Worm (Caenorhabditis elegans) whole organism, L4 larva: ENCODE results near the gene B0294.3.

Experiments
- F10B5.3 ChIP-seq: sonication (generic microtip); optimal IDR thresholded peaks from 2 replicates; lab custom pipeline; 2016; ENCODE audit warnings: mild to moderate bottlenecking, missing genetic modification characterization, missing compliant biosample characterization
- R02D3.7 ChIP-seq: fragments of 150-350 bp; sonication (generic microtip); optimal IDR thresholded peaks from 3 replicates; lab custom pipeline; 2014; ENCODE audit warnings: missing biosample characterization, missing genetic modification characterization
- T20F7.1 ChIP-seq: fragments of 200-800 bp; sonication (Bioruptor generic); optimal IDR thresholded peaks from 2 replicates; lab custom pipeline; 2018; ENCODE audit warnings: mild to moderate bottlenecking, missing genetic modification characterization, missing compliant biosample characterization
- Y105C5A.15 ChIP-seq: fragments of 200-800 bp; sonication (Bioruptor generic); IDR thresholded peaks from 2 replicates; pipeline ENCODE4 v1.3.6; 2022; ENCODE audit warnings: missing genetic modification characterization, missing compliant biosample characterization
- Y48G9A.11 ChIP-seq: fragments of 200-800 bp; sonication (Bioruptor generic); IDR thresholded peaks from 2 replicates; pipeline ENCODE4 v1.3.6; 2022; ENCODE audit warnings: missing genetic modification reagents, missing genetic modification characterization, missing compliant biosample characterization
- Y75B8A.6 ChIP-seq: fragments of 200-800 bp; sonication (Bioruptor generic); IDR thresholded peaks from 2 replicates; pipeline ENCODE4 v1.3.6; 2022; ENCODE audit warnings: missing genetic modification reagents, missing genetic modification characterization, missing compliant biosample characterization
- ZK337.2 ChIP-seq: fragments of 200-800 bp; sonication (Bioruptor generic); IDR thresholded peaks from 2 replicates; pipeline ENCODE4 v1.3.6; 2022; ENCODE audit warnings: missing genetic modification reagents, missing genetic modification characterization, missing compliant biosample characterization
- ZK546.5 ChIP-seq, 2 experiments: sonication (generic microtip); optimal IDR thresholded peaks; 2 replicates each; lab custom pipeline; 2017; ENCODE audit warnings: missing biosample characterization in 2 of 2, missing genetic modification characterization in 2 of 2
- ama-1 ChIP-seq: fragments of 150-350 bp; optimal IDR thresholded peaks from 2 replicates; lab custom pipeline; 2014; ENCODE audit warnings: inconsistent platforms, mixed read lengths
- arid-1 ChIP-seq: fragments of 200-800 bp; sonication (Bioruptor generic); conservative IDR thresholded peaks from 2 replicates; pipeline ENCODE4 v1.3.6; 2022; ENCODE audit warnings: missing genetic modification reagents, missing genetic modification characterization, missing compliant biosample characterization
- attf-4 ChIP-seq: sonication (generic microtip); optimal IDR thresholded peaks from 3 replicates; lab custom pipeline; 2017; ENCODE audit warnings: missing biosample characterization, missing genetic modification characterization
- ceh-28 ChIP-seq: fragments of 150-350 bp; optimal IDR thresholded peaks from 2 replicates; lab custom pipeline; 2014; ENCODE audit warnings: missing biosample characterization, missing genetic modification reagents, missing genetic modification characterization
- ceh-44 ChIP-seq: fragments of 200-800 bp; sonication (Bioruptor generic); IDR thresholded peaks from 2 replicates; pipeline ENCODE4 v1.3.6; 2022; ENCODE audit warnings: missing genetic modification reagents, missing genetic modification characterization, missing compliant biosample characterization
- ceh-62 ChIP-seq: sonication (generic microtip); optimal IDR thresholded peaks from 2 replicates; lab custom pipeline; 2017; ENCODE audit warnings: missing biosample characterization, missing genetic modification characterization
- ceh-82 ChIP-seq: sonication (generic microtip); optimal IDR thresholded peaks from 2 replicates; lab custom pipeline; 2017; ENCODE audit warnings: missing biosample characterization, missing genetic modification characterization
- daf-12 ChIP-seq: fragments of 150-350 bp; optimal IDR thresholded peaks from 2 replicates; lab custom pipeline; 2014; ENCODE audit warnings: missing biosample characterization, missing genetic modification reagents, missing genetic modification characterization
- daf-19 ChIP-seq: fragments of 200-800 bp; sonication (Bioruptor generic); conservative IDR thresholded peaks from 2 replicates; pipeline ENCODE4 v1.3.6; 2022; ENCODE audit warnings: missing genetic modification characterization, missing compliant biosample characterization
- dmd-6 ChIP-seq: fragments of 200-800 bp; sonication (Bioruptor generic); IDR thresholded peaks from 2 replicates; pipeline ENCODE4 v1.3.6; 2022; ENCODE audit warnings: missing genetic modification reagents, missing genetic modification characterization, missing compliant biosample characterization
- dve-1 ChIP-seq: sonication (generic microtip); optimal IDR thresholded peaks from 2 replicates; lab custom pipeline; 2017; ENCODE audit warnings: antibody characterized with exemption, mild to moderate bottlenecking, missing genetic modification characterization, missing compliant biosample characterization; ENCODE audit not compliant: insufficient read depth
- fos-1 ChIP-seq: fragments of 150-350 bp; optimal IDR thresholded peaks from 2 replicates; lab custom pipeline; 2014; ENCODE audit warnings: missing biosample characterization, missing genetic modification characterization
- hlh-11 ChIP-seq: fragments of 200-800 bp; sonication (Bioruptor generic); optimal IDR thresholded peaks from 2 replicates; lab custom pipeline; 2018; ENCODE audit warnings: mild to moderate bottlenecking, missing genetic modification characterization, missing compliant biosample characterization
- jun-1 ChIP-seq: fragments of 150-350 bp; optimal IDR thresholded peaks from 2 replicates; lab custom pipeline; 2014; ENCODE audit warnings: missing biosample characterization, missing genetic modification reagents, missing genetic modification characterization
- lim-7 ChIP-seq: fragments of 200-800 bp; sonication (Bioruptor generic); IDR thresholded peaks from 2 replicates; pipeline ENCODE4 v1.3.6; 2022; ENCODE audit warnings: missing genetic modification characterization, missing compliant biosample characterization
- lin-1 ChIP-seq: fragments of 200-800 bp; sonication (Bioruptor generic); IDR thresholded peaks from 2 replicates; pipeline ENCODE4 v1.3.6; 2022; ENCODE audit warnings: missing genetic modification reagents, missing genetic modification characterization, missing compliant biosample characterization
- lin-13 ChIP-seq: fragments of 150-350 bp; optimal IDR thresholded peaks from 2 replicates; lab custom pipeline; 2014; ENCODE audit warnings: missing biosample characterization, missing genetic modification reagents, missing genetic modification characterization
- lin-15B ChIP-seq: fragments of 150-350 bp; sonication (generic microtip); optimal IDR thresholded peaks from 3 replicates; lab custom pipeline; 2014; ENCODE audit warnings: missing biosample characterization, missing genetic modification characterization
- lin-29 ChIP-seq: fragments of 200-800 bp; sonication (Bioruptor generic); IDR thresholded peaks from 2 replicates; pipeline ENCODE4 v1.3.6; 2022; ENCODE audit warnings: missing genetic modification reagents, missing genetic modification characterization, missing compliant biosample characterization
- lin-38 ChIP-seq: fragments of 200-800 bp; sonication (Bioruptor generic); IDR thresholded peaks from 2 replicates; pipeline ENCODE4 v1.3.6; 2022; ENCODE audit warnings: missing genetic modification reagents, missing genetic modification characterization, missing compliant biosample characterization
- lin-39 ChIP-seq: fragments of 150-350 bp; optimal IDR thresholded peaks from 2 replicates; lab custom pipeline; 2014; ENCODE audit warnings: missing biosample characterization, missing genetic modification reagents, missing genetic modification characterization
- madf-9 ChIP-seq: fragments of 200-800 bp; sonication (Bioruptor generic); conservative IDR thresholded peaks from 2 replicates; pipeline ENCODE4 v1.3.6; 2022; ENCODE audit warnings: missing genetic modification reagents, missing genetic modification characterization, missing compliant biosample characterization
- mdl-1 ChIP-seq, 2 experiments: fragments of 150-350 bp in 1 of 2; sonication (generic microtip) in 1 of 2; optimal IDR thresholded peaks; 2 replicates each; lab custom pipeline; 2014 to 2017; ENCODE audit warnings: missing biosample characterization in 2 of 2, missing genetic modification characterization in 2 of 2
- mep-1 ChIP-seq: fragments of 150-350 bp; sonication (generic microtip); optimal IDR thresholded peaks from 3 replicates; lab custom pipeline; 2014; ENCODE audit warnings: missing biosample characterization, missing genetic modification characterization
- mes-2 ChIP-seq: sonication (generic microtip); optimal IDR thresholded peaks from 2 replicates; lab custom pipeline; 2016; ENCODE audit warnings: missing genotype, mild to moderate bottlenecking, missing genetic modification characterization, missing compliant biosample characterization; ENCODE audit not compliant: poor library complexity, severe bottlenecking
- nhr-10 ChIP-seq: fragments of 150-350 bp; optimal IDR thresholded peaks from 2 replicates; lab custom pipeline; 2014; ENCODE audit warnings: missing biosample characterization, missing genetic modification characterization
- nhr-11 ChIP-seq: fragments of 150-350 bp; optimal IDR thresholded peaks from 2 replicates; lab custom pipeline; 2014; ENCODE audit warnings: missing biosample characterization, missing genetic modification characterization
- nhr-111 ChIP-seq: fragments of 200-800 bp; sonication (Bioruptor generic); optimal IDR thresholded peaks from 2 replicates; lab custom pipeline; 2018; ENCODE audit warnings: mild to moderate bottlenecking, missing genetic modification characterization, missing compliant biosample characterization
- nhr-25 ChIP-seq: sonication (generic microtip); optimal IDR thresholded peaks from 2 replicates; lab custom pipeline; 2017; ENCODE audit warnings: missing genetic modification characterization, mild to moderate bottlenecking, missing compliant biosample characterization, antibody characterized with exemption, moderate library complexity, borderline replicate concordance; ENCODE audit not compliant: insufficient read depth
- nhr-28 ChIP-seq: fragments of 150-350 bp; optimal IDR thresholded peaks from 2 replicates; lab custom pipeline; 2014; ENCODE audit warnings: missing biosample characterization, missing genetic modification characterization
- nhr-41 ChIP-seq: fragments of 200-800 bp; sonication (Bioruptor generic); IDR thresholded peaks from 2 replicates; pipeline ENCODE4 v1.3.6; 2022; ENCODE audit warnings: missing genetic modification reagents, missing genetic modification characterization, missing compliant biosample characterization
- nhr-48 ChIP-seq: sonication (generic microtip); optimal IDR thresholded peaks from 2 replicates; lab custom pipeline; 2016; ENCODE audit warnings: mild to moderate bottlenecking, missing genetic modification characterization, missing compliant biosample characterization
- php-3 ChIP-seq: fragments of 200-800 bp; sonication (Bioruptor generic); IDR thresholded peaks from 2 replicates; pipeline ENCODE4 v1.3.6; 2022; ENCODE audit warnings: missing genetic modification reagents, missing genetic modification characterization, missing compliant biosample characterization
- rbr-2 ChIP-seq: sonication (generic microtip); optimal IDR thresholded peaks from 2 replicates; lab custom pipeline; 2016; ENCODE audit warnings: missing genotype, missing genetic modification characterization, missing compliant biosample characterization
- sdz-12 ChIP-seq: fragments of 200-800 bp; sonication (Bioruptor generic); optimal IDR thresholded peaks from 2 replicates; lab custom pipeline; 2018; ENCODE audit warnings: mild to moderate bottlenecking, missing genetic modification characterization, missing compliant biosample characterization
- snpc-1.2 ChIP-seq: fragments of 200-800 bp; sonication (Bioruptor generic); IDR thresholded peaks from 2 replicates; pipeline ENCODE4 v1.3.6; 2022; ENCODE audit warnings: missing genetic modification reagents, missing genetic modification characterization, missing compliant biosample characterization
- snpc-4 ChIP-seq: fragments of 150-350 bp; optimal IDR thresholded peaks from 2 replicates; lab custom pipeline; 2014; ENCODE audit warnings: missing biosample characterization, missing genetic modification characterization
- spr-3 ChIP-seq: fragments of 200-800 bp; sonication (Bioruptor generic); optimal IDR thresholded peaks from 2 replicates; lab custom pipeline; 2018; ENCODE audit warnings: mild to moderate bottlenecking, missing genetic modification characterization, missing compliant biosample characterization
- unc-62 ChIP-seq, 3 experiments: fragments of 150-350 bp in 1 of 3; sonication (generic microtip); optimal IDR thresholded peaks in 2 of 3; peaks in 1 of 3; 1 replicate in 1 of 3; 2 replicates in 2 of 3; lab custom pipeline; 2014 to 2017; ENCODE audit warnings: missing biosample characterization in 3 of 3, missing genetic modification characterization in 3 of 3, missing genetic modification reagents in 3 of 3, missing genotype in 1 of 3
- zag-1 ChIP-seq: fragments of 150-350 bp; optimal IDR thresholded peaks from 2 replicates; lab custom pipeline; 2014; ENCODE audit warnings: missing biosample characterization, missing genetic modification characterization
- zfp-2 ChIP-seq: sonication (generic microtip); optimal IDR thresholded peaks from 2 replicates; lab custom pipeline; 2016; ENCODE audit warnings: mild to moderate bottlenecking, missing genetic modification characterization, missing compliant biosample characterization
- zfp-3 ChIP-seq: fragments of 200-800 bp; sonication (Bioruptor generic); conservative IDR thresholded peaks from 2 replicates; pipeline ENCODE4 v1.3.6; 2022; ENCODE audit warnings: missing genetic modification reagents, missing genetic modification characterization, missing compliant biosample characterization
- ztf-7 ChIP-seq: fragments of 150-350 bp; optimal IDR thresholded peaks from 2 replicates; lab custom pipeline; 2014; ENCODE audit warnings: missing biosample characterization, missing genetic modification characterization

The B0294.3 gene

DNA sequence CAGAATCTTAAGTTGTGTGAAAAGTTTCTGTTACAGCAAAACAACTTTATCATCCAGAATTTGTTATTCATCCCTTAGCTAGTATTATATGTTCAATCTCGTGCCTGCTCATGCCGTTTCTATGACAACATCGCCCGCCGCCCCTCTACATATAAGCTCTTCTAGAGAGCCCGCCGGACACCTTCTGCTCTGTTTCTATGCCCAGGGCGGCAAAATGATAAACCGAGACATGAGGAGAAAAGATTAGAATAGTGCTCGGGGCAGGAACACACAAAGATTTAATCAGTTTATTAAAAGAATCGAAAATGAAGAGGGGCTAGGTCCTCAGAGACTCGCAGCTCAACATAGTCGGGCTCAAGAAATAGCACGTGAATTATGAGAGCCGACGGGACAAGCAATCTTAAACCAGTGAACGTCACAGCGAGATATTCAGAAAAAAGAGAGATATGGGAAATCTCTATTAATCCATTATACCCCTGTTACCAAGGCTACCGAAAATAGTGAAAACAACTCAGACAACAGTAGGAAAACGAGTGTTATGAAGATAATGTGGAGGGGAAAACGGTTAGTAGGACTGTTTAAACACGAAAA lies 3.4 kb upstream of the B0294.3 start (continued):
- TF ChIP-seq Y105C5A.15 (GFP tag; lab: Robert Waterston, UW) (no peak), zag-1 (tag; lab: Kevin White, UChicago) (no peak), jun-1 (peak; percentile 62), R02D3.7 (no peak), lin-38 (GFP tag; lab: Robert Waterston, UW) (no peak), T20F7.1 (GFP tag; lab: Kevin White, UChicago) (peak; percentile 58), sdz-12 (GFP tag; lab: Kevin White, UChicago) (no peak), dmd-6 (GFP tag; lab: Robert Waterston, UW) (peak; percentile 67), unc-62 (GFP tag; optimal IDR thresholded peaks at IDR 0.05 in 1 of 2; lab: Kevin White, UChicago) (peak in 1 of 2 experiments; percentile 12), unc-62 (tag; optimal IDR thresholded peaks at IDR 0.05; lab: Kevin White, UChicago) (no peak), mdl-1 (tag; optimal IDR thresholded peaks at IDR 0.05; lab: Kevin White, UChicago) (peak; percentile 20), fos-1 (no peak), ZK337.2 (0 out of 2 replicates have a peak, but pooled peaks have one; percentile 50), zfp-2 (tag; lab: Kevin White, UChicago) (no peak), ama-1 (no peak), rbr-2 (peak; percentile 84), ceh-62 (tag; lab: Kevin White, UChicago) (no peak), attf-4 (tag; lab: Kevin White, UChicago) (no peak), zfp-3 (GFP tag; lab: Robert Waterston, UW) (no peak), lin-29 (GFP tag; lab: Robert Waterston, UW) (no peak), lin-1 (GFP tag; lab: Robert Waterston, UW) (no peak), arid-1 (no peak), daf-12 (tag; lab: Kevin White, UChicago) (no peak), lin-13 (GFP tag; lab: Kevin White, UChicago) (no peak), mes-2 (tag; lab: Kevin White, UChicago) (peak; percentile 85), ceh-82 (no peak), nhr-41 (GFP tag; lab: Robert Waterston, UW) (no peak), snpc-4 (tag; lab: Kevin White, UChicago) (no peak), ZK546.5 (tag; optimal IDR thresholded peaks at IDR 0.05; lab: Kevin White, UChicago) (no peak), ceh-28 (tag; lab: Kevin White, UChicago) (no peak), mep-1 (tag; lab: Kevin White, UChicago) (peak; percentile 81), F10B5.3 (tag; lab: Kevin White, UChicago) (peak; percentile 81), lin-39 (tag; lab: Kevin White, UChicago) (no peak), php-3 (GFP tag; lab: Robert Waterston, UW) (no peak), spr-3 (GFP tag; lab: Kevin White, UChicago) (no peak), lim-7 (GFP tag; lab: Robert Waterston, UW) (no peak), ceh-44 (GFP tag; lab: Robert Waterston, UW) (no peak), nhr-48 (tag; lab: Kevin White, UChicago) (peak; percentile 26), ztf-7 (no peak), lin-15B (no peak), nhr-10 (tag; lab: Kevin White, UChicago) (no peak), snpc-1.2 (peak; percentile 40; the same call in 1 of the 2 replicates), Y75B8A.6 (no peak), nhr-28 (tag; lab: Kevin White, UChicago) (peak; percentile 27), nhr-25 (tag; lab: Kevin White, UChicago) (no peak), nhr-11 (tag; lab: Kevin White, UChicago) (peak; percentile 1), dve-1 (tag; lab: Kevin White, UChicago) (no peak), Y48G9A.11 (GFP tag; lab: Robert Waterston, UW) (no peak), madf-9 (no peak), nhr-111 (no peak), hlh-11 (tag; lab: Kevin White, UChicago) (peak; percentile 58), daf-19 (no peak)
